Worm (Caenorhabditis elegans) whole organism, early embryonic: Measurements from ENCODE around the gene C34F6.12.

Source experiments
- F13C5.2 ChIP-seq: sonication (generic microtip); optimal IDR thresholded peaks from 2 replicates; lab custom pipeline; 2017; ENCODE audit warnings: mild to moderate bottlenecking, missing genetic modification characterization, inconsistent platforms, missing compliant biosample characterization
- ama-1 ChIP-seq: fragments of 150-350 bp; optimal IDR thresholded peaks from 2 replicates; lab custom pipeline; 2014
- ceh-13 ChIP-seq: fragments of 200-800 bp; sonication (Bioruptor generic); optimal IDR thresholded peaks from 2 replicates; lab custom pipeline; 2018; ENCODE audit warnings: mild to moderate bottlenecking, missing genetic modification characterization, missing compliant biosample characterization
- hnd-1 ChIP-seq: sonication (generic microtip); optimal IDR thresholded peaks from 2 replicates; lab custom pipeline; 2016; ENCODE audit warnings: missing genetic modification characterization, missing compliant biosample characterization
- tbx-37 ChIP-seq: fragments of 200-800 bp; sonication (Bioruptor generic); conservative IDR thresholded peaks from 2 replicates; pipeline ENCODE4 v1.3.6; 2022; ENCODE audit warnings: missing genetic modification reagents, missing genetic modification characterization, missing compliant biosample characterization
- tra-4 ChIP-seq: sonication (generic microtip); optimal IDR thresholded peaks from 2 replicates; lab custom pipeline; 2017; ENCODE audit warnings: missing genetic modification characterization, missing compliant biosample characterization

DNA sequence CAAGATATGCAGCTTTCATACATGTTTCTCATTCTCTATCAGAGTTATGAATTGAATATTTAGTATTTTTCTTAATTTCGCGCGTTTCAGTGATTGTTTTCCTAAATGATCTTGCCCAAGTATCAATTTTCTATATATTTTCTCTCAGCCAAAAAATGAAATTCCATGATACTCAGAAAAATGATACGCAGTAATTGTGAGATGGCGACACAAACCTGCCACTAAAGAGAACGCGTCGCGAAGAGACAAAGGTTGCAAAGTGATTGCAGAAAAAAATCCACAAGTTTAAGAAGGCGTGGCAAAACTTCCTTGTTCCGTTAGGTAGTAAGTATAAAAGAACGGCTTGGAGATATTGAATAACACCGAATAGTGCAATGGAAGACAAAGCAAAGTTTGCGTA, 25.3 kb downstream of the C34F6.12 start, which contains the start of gene col-179:
- TF ChIP-seq ama-1 (lab: Kevin White, UChicago) (no peak), ceh-13 (no peak), tra-4 (no peak), tbx-37 (no peak), hnd-1 (tag; lab: Kevin White, UChicago) (no peak), F13C5.2 (tag; lab: Kevin White, UChicago) (no peak)
